Worm (Caenorhabditis elegans): Measurements from ENCODE around the gene msp-19.
"Not testable (repeated sequence)": the region's sequence is repeated elsewhere in the genome, so short reads cannot be mapped to it uniquely, and the experiment has no call there.

DNA sequence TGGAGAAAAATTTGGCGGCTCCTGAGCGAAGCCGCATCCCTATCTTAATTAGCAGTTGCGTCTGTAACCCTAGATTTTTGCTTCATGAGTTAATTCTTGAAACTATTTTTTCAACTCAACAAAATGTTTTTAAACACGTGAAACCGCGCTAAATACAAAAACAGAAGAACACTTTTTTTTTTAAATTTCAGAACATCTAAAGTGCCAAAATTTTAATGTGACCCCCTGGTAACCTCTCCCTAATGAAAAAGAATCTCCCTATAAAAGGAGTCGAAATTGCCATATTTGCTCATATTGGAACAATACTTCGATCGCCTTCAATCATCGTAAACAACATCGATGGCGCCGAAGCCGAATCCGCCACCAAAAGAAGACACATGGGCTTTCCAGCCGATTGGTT, 33.8 kb upstream of the msp-19 start, which contains the start of gene nsph-4.1:
- not testable (repeated sequence) for TF ChIP-seq eor-1 (tag; optimal IDR thresholded peaks at IDR 0.05); nhr-77 (tag; optimal IDR thresholded peaks at IDR 0.05); mdl-1 (tag; optimal IDR thresholded peaks at IDR 0.05); pha-4 (tag; optimal IDR thresholded peaks at IDR 0.05); unc-62 (GFP tag; optimal IDR thresholded peaks at IDR 0.05); ZK546.5 (tag; optimal IDR thresholded peaks at IDR 0.05); nhr-28 (tag; optimal IDR thresholded peaks at IDR 0.05)
